Fruit fly (Drosophila melanogaster) whole organism, pupa: ENCODE data around the gene CG5592.
A peak's percentile ranks its signal among the peaks of the same experiment; 100 is the strongest.

Experiments
- CG12605 ChIP-seq: fragments of 200-800 bp; sonication (Bioruptor generic); IDR thresholded peaks from 2 replicates; pipeline ENCODE4 v1.3.6; 2022; ENCODE audit warnings: missing biosample characterization, missing genetic modification characterization
- CG13204 ChIP-seq: fragments of 200-800 bp; sonication (Bioruptor generic); optimal IDR thresholded peaks from 2 replicates; lab custom pipeline; 2018; ENCODE audit warnings: missing biosample characterization, mild to moderate bottlenecking, missing genetic modification characterization, moderate library complexity
- CG14655 ChIP-seq: fragments of 200-800 bp; sonication (Bioruptor generic); optimal IDR thresholded peaks from 3 replicates; lab custom pipeline; 2017; ENCODE audit warnings: mild to moderate bottlenecking, missing biosample characterization, missing genetic modification reagents, missing genetic modification characterization
- CG17806 ChIP-seq: fragments of 200-800 bp; sonication (Bioruptor generic); optimal IDR thresholded peaks from 2 replicates; lab custom pipeline; 2018; ENCODE audit warnings: missing biosample characterization, mild to moderate bottlenecking, missing genetic modification characterization, moderate library complexity
- CG32121 ChIP-seq: fragments of 200-800 bp; sonication (Bioruptor generic); IDR thresholded peaks from 2 replicates; pipeline ENCODE4 v1.3.6; 2022; ENCODE audit warnings: missing biosample characterization, missing genetic modification characterization
- CG8159 ChIP-seq: fragments of 200-800 bp; sonication (Bioruptor generic); optimal IDR thresholded peaks from 3 replicates; lab custom pipeline; 2018; ENCODE audit warnings: missing biosample characterization, mild to moderate bottlenecking, missing genetic modification characterization, moderate library complexity
- CG8301 ChIP-seq: fragments of 200-800 bp; sonication (Bioruptor generic); optimal IDR thresholded peaks from 2 replicates; lab custom pipeline; 2018; ENCODE audit warnings: missing biosample characterization, mild to moderate bottlenecking, missing genetic modification characterization
- D1 ChIP-seq: fragments of 200-800 bp; sonication (Bioruptor generic); optimal IDR thresholded peaks from 2 replicates; lab custom pipeline; 2018; ENCODE audit warnings: missing biosample characterization, mild to moderate bottlenecking, missing genetic modification characterization, moderate library complexity
- EcR ChIP-seq: fragments of 200-800 bp; sonication (Bioruptor generic); optimal IDR thresholded peaks from 3 replicates; lab custom pipeline; 2019; ENCODE audit warnings: missing biosample characterization, missing genetic modification characterization, mild to moderate bottlenecking, moderate library complexity, missing genetic modification reagents
- Ets98B ChIP-seq: fragments of 200-800 bp; sonication (Bioruptor generic); IDR thresholded peaks from 2 replicates; pipeline ENCODE4 v1.3.6; 2022; ENCODE audit warnings: missing biosample characterization, missing genetic modification characterization
- Snoo ChIP-seq: fragments of 200-800 bp; sonication (Bioruptor generic); optimal IDR thresholded peaks from 3 replicates; lab custom pipeline; 2017; ENCODE audit warnings: missing biosample characterization, mild to moderate bottlenecking, missing genetic modification characterization, inconsistent platforms
- fd96Ca ChIP-seq: fragments of 200-800 bp; sonication (Bioruptor generic); IDR thresholded peaks from 3 replicates; pipeline ENCODE4 v1.3.6; 2022; ENCODE audit warnings: missing biosample characterization, missing genetic modification characterization

dm6 chr3L:5855098-5855497 is 42.3 kb upstream of the CG5592 start:
- TF ChIP-seq CG8159 (tag; lab: Kevin White, UChicago) (no peak), EcR (GFP tag; lab: Kevin White, UChicago) (no peak), Ets98B (GFP tag; lab: Robert Waterston, UW) (no peak), CG32121 (no peak), CG12605 (GFP tag; lab: Robert Waterston, UW) (no peak), Snoo (tag; lab: Kevin White, UChicago) (no peak), fd96Ca (GFP tag; lab: Robert Waterston, UW) (no peak; the same call in 2 of the 3 replicates), CG13204 (GFP tag; lab: Kevin White, UChicago) (no peak), CG14655 (GFP tag; lab: Kevin White, UChicago) (peak; percentile 63), CG8301 (tag; lab: Kevin White, UChicago) (peak; percentile 46), CG17806 (tag; lab: Kevin White, UChicago) (no peak), D1 (tag; lab: Kevin White, UChicago) (no peak)
